Worm (Caenorhabditis elegans) whole organism, L2 larva: Measurements from ENCODE around the gene F43B10.1.
A peak's percentile ranks its signal among the peaks of the same experiment; 100 is the strongest.

Experiments used
- F13H6.1 ChIP-seq: sonication (generic microtip); optimal IDR thresholded peaks from 2 replicates; lab custom pipeline; 2016; ENCODE audit warnings: missing genetic modification characterization, missing compliant biosample characterization
- R02D3.7 ChIP-seq: fragments of 150-350 bp; optimal IDR thresholded peaks from 2 replicates; lab custom pipeline; 2014; ENCODE audit warnings: missing biosample characterization, missing genetic modification characterization
- Y55F3AM.14 ChIP-seq: fragments of 200-800 bp; sonication (Bioruptor generic); optimal IDR thresholded peaks from 2 replicates; lab custom pipeline; 2018; ENCODE audit warnings: mild to moderate bottlenecking, missing genetic modification characterization, missing compliant biosample characterization
- ZK546.5 ChIP-seq: sonication (generic microtip); optimal IDR thresholded peaks from 2 replicates; lab custom pipeline; 2017; ENCODE audit warnings: missing biosample characterization, missing genetic modification characterization
- alr-1 ChIP-seq: fragments of 150-350 bp; optimal IDR thresholded peaks from 2 replicates; lab custom pipeline; 2014; ENCODE audit warnings: missing biosample characterization, missing genetic modification characterization
- aly-2 ChIP-seq: fragments of 150-350 bp; optimal IDR thresholded peaks from 2 replicates; lab custom pipeline; 2014; ENCODE audit warnings: missing biosample characterization, missing genetic modification characterization
- ama-1 ChIP-seq: fragments of 150-350 bp; optimal IDR thresholded peaks from 2 replicates; lab custom pipeline; 2018; ENCODE audit warnings: inconsistent platforms
- ceh-16 ChIP-seq: fragments of 150-350 bp; optimal IDR thresholded peaks from 2 replicates; lab custom pipeline; 2014; ENCODE audit warnings: missing biosample characterization, missing genetic modification characterization
- ceh-82 ChIP-seq: fragments of 150-350 bp; optimal IDR thresholded peaks from 2 replicates; lab custom pipeline; 2014; ENCODE audit warnings: missing biosample characterization, missing genetic modification characterization
- dmd-4 ChIP-seq: sonication (generic microtip); optimal IDR thresholded peaks from 2 replicates; lab custom pipeline; 2017; ENCODE audit warnings: missing biosample characterization, missing genetic modification characterization
- fos-1 ChIP-seq: fragments of 150-350 bp; optimal IDR thresholded peaks from 2 replicates; lab custom pipeline; 2014; ENCODE audit warnings: missing biosample characterization, missing genetic modification characterization
- gmeb-1 ChIP-seq: fragments of 150-350 bp; optimal IDR thresholded peaks from 2 replicates; lab custom pipeline; 2014; ENCODE audit warnings: missing biosample characterization, missing genetic modification characterization
- lin-11 ChIP-seq: fragments of 150-350 bp; sonication (generic microtip); optimal IDR thresholded peaks from 2 replicates; lab custom pipeline; 2014; ENCODE audit warnings: missing biosample characterization, missing genetic modification characterization, inconsistent platforms, mixed read lengths
- lin-13 ChIP-seq: fragments of 150-350 bp; optimal IDR thresholded peaks from 2 replicates; lab custom pipeline; 2014; ENCODE audit warnings: missing biosample characterization, missing genetic modification reagents, missing genetic modification characterization
- lin-39 ChIP-seq: fragments of 150-350 bp; optimal IDR thresholded peaks from 2 replicates; lab custom pipeline; 2014; ENCODE audit warnings: missing biosample characterization, missing genetic modification reagents, missing genetic modification characterization
- lsy-2 ChIP-seq, 2 experiments: fragments of 150-350 bp in 1 of 2; sonication (generic microtip) in 1 of 2; optimal IDR thresholded peaks; 2 replicates each; lab custom pipeline; 2014 to 2017; ENCODE audit warnings: missing biosample characterization in 2 of 2, missing genetic modification characterization in 2 of 2
- mab-5 ChIP-seq: fragments of 150-350 bp; optimal IDR thresholded peaks from 2 replicates; lab custom pipeline; 2014; ENCODE audit warnings: missing biosample characterization, missing genetic modification characterization
- mbf-1 ChIP-seq: sonication (generic microtip); optimal IDR thresholded peaks from 2 replicates; lab custom pipeline; 2017; ENCODE audit warnings: missing biosample characterization, missing genetic modification characterization
- mdl-1 ChIP-seq, 2 experiments: fragments of 150-350 bp in 1 of 2; sonication (generic microtip) in 1 of 2; optimal IDR thresholded peaks; 2 replicates each; lab custom pipeline; 2017; ENCODE audit warnings: missing biosample characterization in 2 of 2, missing genetic modification characterization in 2 of 2
- nhr-10 ChIP-seq: sonication (generic microtip); optimal IDR thresholded peaks from 2 replicates; lab custom pipeline; 2017; ENCODE audit warnings: missing biosample characterization, missing genetic modification characterization
- nhr-11 ChIP-seq: fragments of 150-350 bp; optimal IDR thresholded peaks from 2 replicates; lab custom pipeline; 2014; ENCODE audit warnings: missing biosample characterization, missing genetic modification characterization
- nhr-12 ChIP-seq: fragments of 150-350 bp; optimal IDR thresholded peaks from 2 replicates; lab custom pipeline; 2014; ENCODE audit warnings: missing biosample characterization, missing genetic modification characterization
- nhr-129 ChIP-seq: fragments of 150-350 bp; optimal IDR thresholded peaks from 2 replicates; lab custom pipeline; 2014; ENCODE audit warnings: missing biosample characterization, missing genetic modification characterization
- nhr-21 ChIP-seq: fragments of 150-350 bp; optimal IDR thresholded peaks from 2 replicates; lab custom pipeline; 2014; ENCODE audit warnings: missing biosample characterization, missing genetic modification characterization
- nhr-23 ChIP-seq: fragments of 150-350 bp; optimal IDR thresholded peaks from 2 replicates; lab custom pipeline; 2014; ENCODE audit warnings: missing biosample characterization, missing genetic modification reagents, missing genetic modification characterization
- nhr-237 ChIP-seq: fragments of 150-350 bp; optimal IDR thresholded peaks from 2 replicates; lab custom pipeline; 2014; ENCODE audit warnings: missing biosample characterization, missing genetic modification characterization
- nhr-25 ChIP-seq: fragments of 150-350 bp; sonication (generic microtip); optimal IDR thresholded peaks from 3 replicates; lab custom pipeline; 2014; ENCODE audit warnings: missing biosample characterization, missing genetic modification characterization
- nhr-6 ChIP-seq: fragments of 150-350 bp; optimal IDR thresholded peaks from 2 replicates; lab custom pipeline; 2014; ENCODE audit warnings: missing biosample characterization, missing genetic modification characterization
- nhr-77 ChIP-seq: fragments of 150-350 bp; optimal IDR thresholded peaks from 2 replicates; lab custom pipeline; 2014; ENCODE audit warnings: missing biosample characterization, missing genetic modification characterization
- peb-1 ChIP-seq: fragments of 150-350 bp; optimal IDR thresholded peaks from 2 replicates; lab custom pipeline; 2014; ENCODE audit warnings: missing biosample characterization, missing genetic modification characterization
- sem-4 ChIP-seq: fragments of 150-350 bp; optimal IDR thresholded peaks from 2 replicates; lab custom pipeline; 2014; ENCODE audit warnings: missing biosample characterization, missing genetic modification reagents, missing genetic modification characterization
- skn-1 ChIP-seq: sonication (generic microtip); optimal IDR thresholded peaks from 2 replicates; lab custom pipeline; 2017; ENCODE audit warnings: missing biosample characterization, missing genetic modification characterization
- sma-9 ChIP-seq, 2 experiments: fragments of 150-350 bp in 1 of 2; sonication (generic microtip) in 1 of 2; optimal IDR thresholded peaks; 2 replicates each; lab custom pipeline; 2014 to 2016; ENCODE audit warnings: missing genetic modification characterization in 2 of 2, mild to moderate bottlenecking in 1 of 2, missing biosample characterization in 1 of 2, missing compliant biosample characterization in 1 of 2, missing genetic modification reagents in 1 of 2, moderate library complexity in 1 of 2
- snpc-4 ChIP-seq: fragments of 150-350 bp; optimal IDR thresholded peaks from 2 replicates; lab custom pipeline; 2014; ENCODE audit warnings: missing biosample characterization, missing genetic modification characterization
- unc-39 ChIP-seq: fragments of 150-350 bp; optimal IDR thresholded peaks from 2 replicates; lab custom pipeline; 2014; ENCODE audit warnings: missing biosample characterization, missing genetic modification characterization
- unc-55 ChIP-seq: fragments of 150-350 bp; sonication (generic microtip); optimal IDR thresholded peaks from 3 replicates; lab custom pipeline; 2014; ENCODE audit warnings: missing biosample characterization, missing genetic modification reagents, missing genetic modification characterization
- unc-62 ChIP-seq: fragments of 150-350 bp; optimal IDR thresholded peaks from 2 replicates; lab custom pipeline; 2014; ENCODE audit warnings: missing biosample characterization, missing genetic modification reagents, missing genetic modification characterization
- zag-1 ChIP-seq: fragments of 150-350 bp; optimal IDR thresholded peaks from 2 replicates; lab custom pipeline; 2014; ENCODE audit warnings: missing biosample characterization, missing genetic modification characterization
- ztf-11 ChIP-seq: sonication (generic microtip); optimal IDR thresholded peaks from 2 replicates; lab custom pipeline; 2017; ENCODE audit warnings: missing biosample characterization, missing genetic modification characterization
- ztf-4 ChIP-seq: fragments of 150-350 bp; optimal IDR thresholded peaks from 2 replicates; lab custom pipeline; 2014; ENCODE audit warnings: missing biosample characterization, missing genetic modification characterization

Gene F43B10.1

ce11 chrX:16612293-16612946 lies 50.2 kb downstream of the F43B10.1 start (continued):
- TF ChIP-seq ztf-4 (tag; lab: Kevin White, UChicago) (peak; percentile 92), unc-62 (GFP tag; lab: Kevin White, UChicago) (no peak), mdl-1 (tag; optimal IDR thresholded peaks at IDR 0.05; lab: Kevin White, UChicago) (peak; percentile 92 to 97), peb-1 (tag; lab: Kevin White, UChicago) (no peak), snpc-4 (tag; lab: Kevin White, UChicago) (peak; percentile 74), mab-5 (tag; lab: Kevin White, UChicago) (peak; percentile 75), alr-1 (tag; lab: Kevin White, UChicago) (no peak), sem-4 (tag; lab: Kevin White, UChicago) (peak; percentile 96), ceh-82 (peak; percentile 49), nhr-25 (tag; lab: Kevin White, UChicago) (peak; percentile 96), ama-1 (lab: Kevin White, UChicago) (no peak), ceh-16 (tag; lab: Kevin White, UChicago) (peak; percentile 59), unc-55 (GFP tag; lab: Kevin White, UChicago) (peak; percentile 95)

DNA sequence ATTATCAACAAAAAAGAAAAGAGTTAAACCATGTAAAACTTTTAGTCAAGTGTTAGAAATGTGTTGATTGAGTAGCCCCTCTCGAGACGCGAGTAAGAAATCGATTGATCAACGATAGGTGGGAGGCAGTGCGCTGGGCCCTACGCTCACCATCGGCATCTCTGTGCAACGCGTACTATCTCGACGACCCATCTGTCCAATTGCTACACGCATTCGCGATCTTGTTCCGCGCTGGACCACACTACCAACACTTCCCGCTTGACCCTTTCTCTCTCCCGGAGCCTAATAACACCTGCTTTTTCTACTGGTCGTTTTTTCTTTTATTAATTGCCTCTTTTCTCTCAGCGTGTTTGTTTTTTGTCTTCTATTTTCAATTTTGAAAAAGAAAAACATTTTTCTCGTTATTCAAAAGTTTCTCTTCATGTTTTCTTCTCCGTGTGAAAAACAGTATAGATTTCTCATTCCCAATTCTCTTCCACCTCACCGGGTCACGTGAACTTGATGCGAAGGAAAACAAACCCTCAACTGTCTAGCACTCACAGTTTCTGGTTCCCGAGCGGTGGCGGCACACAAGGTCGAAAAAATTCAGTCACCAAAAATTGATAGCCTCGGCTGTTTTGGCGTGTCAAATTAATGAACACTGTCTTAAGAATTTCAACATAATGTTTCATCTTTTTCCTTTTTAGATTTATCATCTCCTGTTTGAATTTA lies 51.1 kb downstream of the F43B10.1 start:
- TF ChIP-seq skn-1 (tag; lab: Kevin White, UChicago) = no peak
- TF ChIP-seq ama-1 (lab: Kevin White, UChicago) = peak; percentile 28
- TF ChIP-seq Y55F3AM.14 (GFP tag; lab: Kevin White, UChicago) = no peak
- no peak for TF ChIP-seq snpc-4 (tag; lab: Kevin White, UChicago)
- TF ChIP-seq R02D3.7 (tag; lab: Kevin White, UChicago) = no peak
- TF ChIP-seq F13H6.1 (tag; lab: Kevin White, UChicago) = peak; percentile 41
- no peak for TF ChIP-seq nhr-6
- no peak for TF ChIP-seq ztf-11

- TF ChIP-seq mbf-1 (tag; lab: Kevin White, UChicago) = no peak
- no peak for TF ChIP-seq nhr-21 (tag; lab: Kevin White, UChicago)
- TF ChIP-seq ZK546.5 (tag; lab: Kevin White, UChicago) = no peak
- TF ChIP-seq nhr-237 = no peak
- TF ChIP-seq unc-55 (GFP tag; lab: Kevin White, UChicago) = no peak
- no peak for TF ChIP-seq nhr-25 (tag; lab: Kevin White, UChicago)
- no peak for TF ChIP-seq nhr-129 (tag; lab: Kevin White, UChicago)
- no peak for TF ChIP-seq unc-39 (tag; lab: Kevin White, UChicago)
- TF ChIP-seq skn-1 (tag; lab: Kevin White, UChicago) = no peak
- TF ChIP-seq aly-2 = no peak
- TF ChIP-seq ama-1 (lab: Kevin White, UChicago) = no peak
- TF ChIP-seq, all 48 proteins: peak for 0
These were observed 53.2 kb downstream of the F43B10.1 start, which contains the start of gene F59C12.3 for ce11 chrX:16609424-16609823. Gene F59C12.3, minus strand, starts transcription at chrX:16609524.

DNA sequence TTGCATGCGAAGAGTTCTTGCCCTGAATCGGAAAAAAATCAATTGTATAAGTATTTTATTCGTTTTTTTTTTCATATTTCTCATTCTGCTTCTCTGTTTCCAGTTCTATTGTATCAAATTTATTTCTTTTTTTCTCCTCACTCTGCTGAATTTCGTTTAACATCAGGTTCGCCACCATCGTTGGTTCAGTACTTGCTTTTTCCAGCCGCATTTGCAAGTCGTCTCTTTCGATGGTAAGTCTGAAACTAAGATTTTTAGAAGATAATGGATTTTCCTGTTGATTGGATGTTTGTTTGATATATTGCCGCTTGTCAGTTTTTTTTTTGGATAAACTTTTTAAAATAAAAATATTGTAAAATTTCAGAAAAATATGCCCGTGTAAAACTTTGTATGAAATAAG lies 55.5 kb downstream of the F43B10.1 start:
- no peak for TF ChIP-seq alr-1 (tag; lab: Kevin White, UChicago)
- TF ChIP-seq unc-62 (GFP tag; lab: Kevin White, UChicago) = no peak
- no peak for TF ChIP-seq nhr-23 (tag; lab: Kevin White, UChicago)
- no peak for TF ChIP-seq nhr-77 (tag; lab: Kevin White, UChicago)

DNA sequence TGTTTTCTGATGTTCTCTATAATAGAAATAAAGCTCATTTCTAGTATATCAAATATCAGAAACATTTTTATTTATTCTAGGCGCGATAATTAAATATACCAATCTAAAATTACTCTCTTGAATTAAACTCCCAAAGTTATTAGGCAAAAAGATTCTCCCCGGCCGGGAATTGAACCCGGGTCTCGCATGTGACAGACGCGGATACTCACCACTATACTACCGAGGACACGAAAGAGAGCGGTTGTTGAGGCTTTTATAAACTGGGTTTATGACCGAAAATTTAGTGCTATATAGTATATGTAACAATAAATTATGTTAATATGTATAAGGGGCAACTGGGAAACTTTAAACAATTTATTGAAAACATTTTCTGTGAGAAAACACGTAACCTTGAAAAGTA lies 58.1 kb downstream of the F43B10.1 start:
- TF ChIP-seq zag-1 (tag; lab: Kevin White, UChicago) = peak; percentile 30
- TF ChIP-seq fos-1 (tag; lab: Kevin White, UChicago) = peak; percentile 41
- TF ChIP-seq dmd-4 (tag; lab: Kevin White, UChicago) = no peak
- peak; percentile 27 for TF ChIP-seq gmeb-1
- TF ChIP-seq unc-39 (tag; lab: Kevin White, UChicago) = no peak
- TF ChIP-seq lin-11 (tag; lab: Kevin White, UChicago) = no peak
- TF ChIP-seq mdl-1 (tag; optimal IDR thresholded peaks at IDR 0.05; lab: Kevin White, UChicago) = peak in 1 of 2 experiments; percentile 21
- TF ChIP-seq nhr-77 (tag; lab: Kevin White, UChicago) = no peak
- TF ChIP-seq peb-1 (tag; lab: Kevin White, UChicago) = no peak
- TF ChIP-seq lin-13 (GFP tag; lab: Kevin White, UChicago) = peak; percentile 68
- TF ChIP-seq unc-62 (GFP tag; lab: Kevin White, UChicago) = no peak
- TF ChIP-seq alr-1 (tag; lab: Kevin White, UChicago) = no peak
- TF ChIP-seq mab-5 (tag; lab: Kevin White, UChicago) = no peak
- TF ChIP-seq nhr-11 (tag; lab: Kevin White, UChicago) = no peak
- TF ChIP-seq lin-39 (tag; lab: Kevin White, UChicago) = no peak
- peak; percentile 46 for TF ChIP-seq unc-55 (GFP tag; lab: Kevin White, UChicago)
- no peak for TF ChIP-seq snpc-4 (tag; lab: Kevin White, UChicago)
- no peak for TF ChIP-seq nhr-10
- TF ChIP-seq sma-9 (GFP tag; optimal IDR thresholded peaks at IDR 0.05; lab: Kevin White, UChicago) = peak; percentile 58
- TF ChIP-seq sma-9 (tag; optimal IDR thresholded peaks at IDR 0.05; lab: Kevin White, UChicago) = no peak
- TF ChIP-seq nhr-12 (tag; lab: Kevin White, UChicago) = peak; percentile 26
- no peak for TF ChIP-seq ceh-16 (tag; lab: Kevin White, UChicago)
- peak; percentile 46 to 52 for TF ChIP-seq lsy-2 (tag; optimal IDR thresholded peaks at IDR 0.05; lab: Kevin White, UChicago)
- no peak for TF ChIP-seq nhr-6
- peak; percentile 4 for TF ChIP-seq skn-1 (tag; lab: Kevin White, UChicago)
- no peak for TF ChIP-seq Y55F3AM.14 (GFP tag; lab: Kevin White, UChicago)
- no peak for TF ChIP-seq nhr-23 (tag; lab: Kevin White, UChicago)
- peak; percentile 64 for TF ChIP-seq nhr-21 (tag; lab: Kevin White, UChicago)
- TF ChIP-seq ztf-4 (tag; lab: Kevin White, UChicago) = peak; percentile 34
